Fruit fly (Drosophila melanogaster) whole organism, wandering third instar larva: ENCODE data around the gene CG17249.
A peak's percentile ranks its signal among the peaks of the same experiment; 100 is the strongest.

Experiments used
- Abd-B ChIP-seq: fragments of >200 bp; optimal IDR thresholded peaks from 2 replicates; lab custom pipeline; 2017; ENCODE audit warnings: missing biosample characterization, missing genetic modification characterization
- CG32264 ChIP-seq: fragments of 200-800 bp; sonication (Bioruptor generic); optimal IDR thresholded peaks from 2 replicates; lab custom pipeline; 2016; ENCODE audit warnings: missing biosample characterization, missing genetic modification characterization
- CG9705 ChIP-seq: fragments of 200-800 bp; sonication (Bioruptor generic); optimal IDR thresholded peaks from 2 replicates; lab custom pipeline; 2018; ENCODE audit warnings: missing biosample characterization, mild to moderate bottlenecking, missing genetic modification characterization
- CrebA ChIP-seq: fragments of 200-800 bp; sonication (Bioruptor generic); optimal IDR thresholded peaks from 2 replicates; lab custom pipeline; 2016; ENCODE audit warnings: missing biosample characterization, mild to moderate bottlenecking, missing genetic modification characterization, borderline replicate concordance
- Dfd ChIP-seq: fragments of >200 bp; optimal IDR thresholded peaks from 2 replicates; lab custom pipeline; 2017; ENCODE audit warnings: missing biosample characterization, missing genetic modification characterization
- Dif ChIP-seq: fragments of 200-275, 200-300 bp; sonication (Bioruptor generic); optimal IDR thresholded peaks from 2 replicates; lab custom pipeline; 2018; ENCODE audit warnings: missing biosample characterization, missing genetic modification characterization; ENCODE audit not compliant: partially characterized antibody
- GATAd ChIP-seq: sonication (Bioruptor generic); optimal IDR thresholded peaks from 2 replicates; lab custom pipeline; 2016; ENCODE audit warnings: missing biosample characterization, missing genetic modification characterization
- HLH106 ChIP-seq: fragments of 200-800 bp; optimal IDR thresholded peaks from 3 replicates; lab custom pipeline; 2019; ENCODE audit warnings: missing biosample characterization, mild to moderate bottlenecking, missing genetic modification characterization, moderate library complexity
- Hnf4 ChIP-seq: fragments of 200-800 bp; sonication (Bioruptor generic); optimal IDR thresholded peaks from 2 replicates; lab custom pipeline; 2016; ENCODE audit warnings: missing biosample characterization, mild to moderate bottlenecking, missing genetic modification characterization
- Hr78 ChIP-seq: fragments of >200 bp; optimal IDR thresholded peaks from 2 replicates; lab custom pipeline; 2017; ENCODE audit warnings: missing biosample characterization, missing genetic modification characterization
- Hr83 ChIP-seq: fragments of 200-300 bp; sonication (Bioruptor generic); optimal IDR thresholded peaks from 2 replicates; lab custom pipeline; 2016; ENCODE audit warnings: missing biosample characterization, mild to moderate bottlenecking, missing genetic modification characterization, moderate library complexity; ENCODE audit not compliant: poor library complexity, severe bottlenecking
- Jra ChIP-seq: sonication (Bioruptor generic); optimal IDR thresholded peaks from 2 replicates; lab custom pipeline; 2016; ENCODE audit warnings: missing biosample characterization, missing genetic modification characterization
- Mio ChIP-seq: sonication (Bioruptor generic); optimal IDR thresholded peaks from 2 replicates; lab custom pipeline; 2016; ENCODE audit warnings: missing biosample characterization, missing genetic modification characterization
- Myc ChIP-seq: fragments of >200 bp; optimal IDR thresholded peaks from 2 replicates; lab custom pipeline; 2017
- N ChIP-seq: fragments of >200 bp; optimal IDR thresholded peaks from 2 replicates; lab custom pipeline; 2018; ENCODE audit warnings: missing biosample characterization, missing external identifiers, missing genetic modification characterization
- OdsH ChIP-seq: fragments of 200-800 bp; sonication (Bioruptor generic); optimal IDR thresholded peaks from 2 replicates; lab custom pipeline; 2016; ENCODE audit warnings: missing biosample characterization, mild to moderate bottlenecking, missing genetic modification characterization
- Rel ChIP-seq, 2 experiments: fragments of 200-800 bp; sonication (Bioruptor generic) in 1 of 2; optimal IDR thresholded peaks; 2 replicates in 1 of 2; 3 replicates in 1 of 2; lab custom pipeline; 2016 to 2019; ENCODE audit warnings: mild to moderate bottlenecking in 2 of 2, missing biosample characterization in 2 of 2, missing genetic modification characterization in 2 of 2, moderate library complexity in 1 of 2
- Sp1 ChIP-seq: fragments of 200-800 bp; sonication (Bioruptor generic); optimal IDR thresholded peaks from 3 replicates; lab custom pipeline; 2019; ENCODE audit warnings: missing biosample characterization, mild to moderate bottlenecking, missing genetic modification characterization, moderate library complexity
- Vsx2 ChIP-seq: fragments of 200-300, 225-300 bp; sonication (Bioruptor generic); optimal IDR thresholded peaks from 2 replicates; lab custom pipeline; 2018; ENCODE audit warnings: missing biosample characterization, missing genetic modification characterization; ENCODE audit not compliant: partially characterized antibody
- br ChIP-seq: fragments of 200-800 bp; sonication (Bioruptor generic); optimal IDR thresholded peaks from 2 replicates; lab custom pipeline; 2016; ENCODE audit warnings: missing biosample characterization, missing genetic modification characterization
- brk ChIP-seq: fragments of 200-800 bp; sonication (Bioruptor generic); optimal IDR thresholded peaks from 2 replicates; lab custom pipeline; 2016; ENCODE audit warnings: missing biosample characterization, mild to moderate bottlenecking, missing genetic modification characterization
- dl ChIP-seq, 2 experiments: fragments of 175-275, 200-275 bp in 1 of 2; fragments of 200-275 bp in 1 of 2; sonication (Bioruptor generic); optimal IDR thresholded peaks; lab custom pipeline; 2018; ENCODE audit warnings: mild to moderate bottlenecking in 2 of 2, missing biosample characterization in 2 of 2, missing genetic modification characterization in 2 of 2, moderate library complexity in 2 of 2; ENCODE audit not compliant: partially characterized antibody in 2 of 2, insufficient read depth in 1 of 2
- dmrt93B ChIP-seq: fragments of 200-800 bp; sonication (Bioruptor generic); optimal IDR thresholded peaks from 2 replicates; lab custom pipeline; 2018; ENCODE audit warnings: missing biosample characterization, mild to moderate bottlenecking, missing genetic modification characterization
- dsf ChIP-seq: sonication (Bioruptor generic); optimal IDR thresholded peaks from 2 replicates; lab custom pipeline; 2016; ENCODE audit warnings: missing biosample characterization, missing genetic modification characterization, borderline replicate concordance
- ey ChIP-seq: fragments of 200-800 bp; sonication (Bioruptor generic); optimal IDR thresholded peaks from 2 replicates; lab custom pipeline; 2016; ENCODE audit warnings: missing biosample characterization, missing genetic modification characterization
- foxo ChIP-seq, 2 experiments: fragments of 200-800 bp; sonication (Bioruptor generic); optimal IDR thresholded peaks; 2 replicates in 1 of 2; 3 replicates in 1 of 2; lab custom pipeline; 2016 to 2017; ENCODE audit warnings: missing biosample characterization in 2 of 2, missing genetic modification characterization in 2 of 2
- fru ChIP-seq: fragments of 200-800 bp; sonication (Bioruptor generic); optimal IDR thresholded peaks from 3 replicates; lab custom pipeline; 2016; ENCODE audit warnings: missing biosample characterization, mild to moderate bottlenecking, missing genetic modification characterization
- h ChIP-seq: fragments of 200-800 bp; sonication (Bioruptor generic); optimal IDR thresholded peaks from 3 replicates; lab custom pipeline; 2016; ENCODE audit warnings: missing biosample characterization, mild to moderate bottlenecking, missing genetic modification characterization
- jim ChIP-seq: fragments of 175-275, 200-325 bp; sonication (Bioruptor generic); optimal IDR thresholded peaks from 2 replicates; lab custom pipeline; 2016; ENCODE audit warnings: missing biosample characterization, mild to moderate bottlenecking, missing genetic modification characterization
- pan ChIP-seq: fragments of >200 bp; optimal IDR thresholded peaks from 2 replicates; lab custom pipeline; 2017
- psq ChIP-seq: fragments of 200-800 bp; sonication (Bioruptor generic); optimal IDR thresholded peaks from 3 replicates; lab custom pipeline; 2017; ENCODE audit warnings: missing biosample characterization, mild to moderate bottlenecking, missing genetic modification characterization, moderate library complexity
- rgr ChIP-seq: fragments of 200-800 bp; sonication (Bioruptor generic); optimal IDR thresholded peaks from 3 replicates; lab custom pipeline; 2016; ENCODE audit warnings: missing biosample characterization, mild to moderate bottlenecking, missing genetic modification characterization
- sage ChIP-seq: fragments of 200-800 bp; sonication (Bioruptor generic); optimal IDR thresholded peaks from 2 replicates; lab custom pipeline; 2016; ENCODE audit warnings: missing biosample characterization, mild to moderate bottlenecking, missing genetic modification characterization
- sv ChIP-seq: fragments of 200-800 bp; sonication (Bioruptor generic); optimal IDR thresholded peaks from 3 replicates; lab custom pipeline; 2016; ENCODE audit warnings: missing biosample characterization, missing genetic modification characterization
- tai ChIP-seq: sonication (Bioruptor generic); optimal IDR thresholded peaks from 2 replicates; lab custom pipeline; 2016; ENCODE audit warnings: missing biosample characterization, missing genetic modification characterization
- usp ChIP-seq: fragments of >200 bp; optimal IDR thresholded peaks from 2 replicates; lab custom pipeline; 2017; ENCODE audit warnings: missing biosample characterization, missing genetic modification characterization

The CG17249 gene

DNA sequence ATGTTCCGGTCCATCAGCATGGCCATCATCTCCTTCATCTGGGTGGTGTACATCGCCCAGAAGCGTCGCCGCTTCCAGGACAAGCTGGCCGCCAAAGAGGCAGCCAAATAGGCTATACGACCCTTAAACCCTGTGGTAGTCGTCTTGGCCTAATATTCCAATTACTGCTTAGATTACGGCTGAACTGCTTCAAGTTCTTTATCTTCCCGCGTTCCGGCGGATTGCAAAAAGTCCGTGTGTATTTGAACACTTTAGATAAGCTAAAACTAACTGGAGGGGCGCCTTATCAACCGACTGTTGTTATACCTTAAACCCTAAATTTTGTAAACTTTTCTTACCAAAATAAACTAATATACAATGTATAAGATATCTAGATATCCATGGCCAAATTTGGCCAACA lies 6.5 kb upstream of the CG17249 start:
- TF ChIP-seq CrebA (GFP tag; lab: Kevin White, UChicago) (no peak), Vsx2 (GFP tag; lab: Kevin White, UChicago) (no peak), GATAd (no peak), Abd-B (GFP tag; lab: Kevin White, UChicago) (no peak), Sp1 (GFP tag; lab: Kevin White, UChicago) (no peak), dmrt93B (no peak), N (GFP tag; lab: Kevin White, UChicago) (no peak), usp (GFP tag; lab: Kevin White, UChicago) (no peak)

DNA sequence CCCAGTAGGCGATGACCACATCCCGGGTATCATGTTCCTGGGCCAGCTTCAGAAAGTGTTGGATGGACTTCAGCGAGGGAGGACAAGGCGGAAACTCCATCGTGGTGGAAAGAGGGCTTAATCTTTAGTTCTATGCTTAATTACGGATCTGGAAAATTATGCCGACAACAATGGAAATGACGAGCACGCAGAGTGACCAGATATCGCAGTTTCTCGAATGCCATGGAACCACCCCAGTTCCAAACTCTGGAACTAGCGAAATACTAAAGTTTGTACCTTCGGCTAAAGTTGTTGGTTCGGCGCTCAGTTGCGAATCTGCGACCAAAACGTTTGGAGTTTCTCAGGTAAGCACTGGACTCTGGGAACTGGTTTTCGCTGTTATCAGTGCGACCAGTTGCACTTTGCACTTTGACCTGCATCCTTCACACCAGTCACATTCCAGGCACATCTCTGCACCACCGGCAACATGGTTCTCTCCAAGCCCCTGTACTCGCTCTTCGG lies 5.5 kb upstream of the CG17249 start, which contains the start of the genes CG7970 and Vta1:
CG7970 (plus strand) TSS at position 51 of the 501 bp plus-strand sequence.
Vta1 (minus strand) TSS at position 201 of the 501 bp plus-strand sequence.
- TF ChIP-seq Hr83 (peak; percentile 35), CG9705 (GFP tag; lab: Kevin White, UChicago) (no peak)

DNA sequence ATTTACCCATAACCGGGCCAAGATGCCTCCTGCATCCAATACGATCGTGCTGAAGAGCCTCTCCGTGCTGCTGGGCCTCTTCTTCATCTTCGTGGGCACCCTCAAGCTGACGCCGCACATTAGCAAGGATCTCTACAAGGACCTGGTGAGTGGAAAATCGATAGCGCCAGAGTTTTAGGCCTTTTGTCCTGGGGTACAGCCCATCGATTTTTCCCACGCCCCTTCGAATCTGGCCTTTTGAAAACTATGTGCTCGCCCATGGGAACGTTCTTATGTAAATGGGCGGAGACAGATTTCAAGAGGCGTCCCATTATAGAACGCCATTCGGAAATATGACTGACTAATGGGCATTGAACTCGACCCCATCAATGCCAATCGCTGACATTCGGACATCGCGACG lies 2.1 kb upstream of the CG17249 start:
- TF ChIP-seq sage (GFP tag; lab: Kevin White, UChicago) (no peak), psq (GFP tag; lab: Kevin White, UChicago) (no peak), dl (GFP tag; optimal IDR thresholded peaks at IDR 0.05; lab: Kevin White, UChicago; ENCODE audit: insufficient read depth in 1 of 2, partially characterized antibody in 2 of 2) (no peak), HLH106 (no peak)
- TF ChIP-seq, all 38 proteins: peak for 0

DNA sequence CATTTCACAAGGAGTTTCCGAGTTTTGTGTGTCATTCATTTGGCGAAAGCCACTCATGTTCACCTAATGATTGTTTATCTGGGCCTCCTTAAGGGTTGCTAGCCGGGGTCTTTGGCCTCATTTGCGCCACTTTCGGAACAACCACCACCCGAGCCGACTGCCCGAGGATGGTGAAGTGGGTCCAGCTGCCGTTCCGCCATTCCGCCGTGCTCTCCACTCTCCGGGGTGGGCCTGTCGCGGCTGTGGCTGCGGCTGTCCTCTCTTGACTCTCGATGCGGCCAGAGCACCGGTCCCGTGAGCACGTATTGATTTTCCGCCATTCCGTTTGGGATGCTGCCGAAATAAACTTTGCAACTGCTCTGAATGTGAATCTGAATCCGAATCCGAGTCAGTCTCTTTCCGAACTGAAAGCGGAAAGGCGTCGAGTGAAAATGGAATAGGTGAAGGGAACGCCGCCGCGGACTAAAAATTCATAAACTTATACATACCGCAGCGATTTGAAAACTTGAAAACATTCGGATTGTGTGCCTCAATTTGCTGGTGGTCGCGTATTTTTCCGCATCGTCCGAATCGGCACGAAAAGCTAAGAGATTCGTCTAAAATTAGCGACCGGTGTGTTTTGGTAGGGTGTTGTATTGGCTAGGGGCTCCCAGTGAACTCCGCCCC lies 1.6 kb upstream of the CG17249 start, which contains the start of gene CG13920:
CG13920 (plus strand) TSS at position 255 of the 666 bp plus-strand sequence.
- TF ChIP-seq brk (GFP tag; lab: Kevin White, UChicago) (no peak), Dif (peak; percentile 10)

DNA sequence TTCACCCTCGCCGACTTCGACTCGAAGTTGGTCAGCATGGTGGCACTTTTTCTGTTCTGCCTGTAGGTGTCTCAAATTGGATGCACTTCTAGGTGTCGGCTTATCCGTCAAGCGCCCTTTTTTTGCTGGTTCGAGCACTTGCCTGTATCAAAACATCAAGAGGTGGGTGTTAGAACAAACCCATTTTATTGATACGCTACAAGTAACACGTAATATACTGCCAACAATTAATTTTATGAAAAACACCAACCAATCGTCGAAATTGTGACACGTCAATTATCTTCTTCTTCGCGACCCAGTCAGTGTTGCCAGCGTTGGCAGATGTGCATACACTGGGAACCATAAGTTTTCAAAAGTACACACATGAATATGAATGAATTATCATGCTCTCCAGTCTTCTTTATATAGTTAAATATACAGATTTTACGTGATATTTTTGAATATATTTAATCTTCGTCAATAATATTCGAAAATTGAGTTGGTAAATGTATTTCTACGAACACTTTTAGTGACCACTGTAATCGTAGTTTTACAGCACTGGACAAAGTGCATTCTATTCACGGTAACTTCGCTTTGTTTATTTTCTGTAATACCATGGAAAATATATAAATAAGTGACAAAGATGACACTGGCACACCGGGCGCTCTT lies 2.2 kb downstream of the CG17249 start, which contains the start of the genes alphaCOP and CG13919:
alphaCOP (minus strand) TSS at position 280 of the 648 bp plus-strand sequence.
CG13919 (plus strand) TSS at position 548 of the 648 bp plus-strand sequence.
- TF ChIP-seq dl (GFP tag; optimal IDR thresholded peaks at IDR 0.05; lab: Kevin White, UChicago; ENCODE audit: insufficient read depth in 1 of 2, partially characterized antibody in 2 of 2) (no peak), Myc (lab: Kevin White, UChicago) (peak; percentile 32), Abd-B (GFP tag; lab: Kevin White, UChicago) (no peak), Dif (no peak), br (GFP tag; lab: Kevin White, UChicago) (peak; percentile 96), foxo (GFP tag; optimal IDR thresholded peaks at IDR 0.05; lab: Kevin White, UChicago) (peak; percentile 80 to 98), N (GFP tag; lab: Kevin White, UChicago) (no peak), rgr (GFP tag; lab: Kevin White, UChicago) (peak; percentile 98), Sp1 (GFP tag; lab: Kevin White, UChicago) (peak; percentile 97), dmrt93B (peak; percentile 89), Mio (GFP tag; lab: Kevin White, UChicago) (peak; percentile 60), Vsx2 (GFP tag; lab: Kevin White, UChicago) (no peak), sv (GFP tag; lab: Kevin White, UChicago) (peak; percentile 97), HLH106 (peak; percentile 98), Hnf4 (no peak), ey (GFP tag; lab: Kevin White, UChicago) (peak; percentile 95), usp (GFP tag; lab: Kevin White, UChicago) (no peak), pan (lab: Kevin White, UChicago) (no peak), CG32264 (peak; percentile 91), Dfd (GFP tag; lab: Kevin White, UChicago) (no peak), dsf (peak; percentile 94), sage (GFP tag; lab: Kevin White, UChicago) (no peak), Hr83 (peak; percentile 83), CrebA (GFP tag; lab: Kevin White, UChicago) (no peak), GATAd (peak; percentile 78), psq (GFP tag; lab: Kevin White, UChicago) (peak; percentile 95), jim (GFP tag; lab: Kevin White, UChicago) (no peak), OdsH (GFP tag; lab: Kevin White, UChicago) (peak; percentile 97), tai (GFP tag; lab: Kevin White, UChicago) (no peak), Rel (GFP tag; optimal IDR thresholded peaks at IDR 0.05; lab: Kevin White, UChicago) (peak; percentile 88), Rel (tag; optimal IDR thresholded peaks at IDR 0.05; lab: Kevin White, UChicago) (peak; percentile 83), fru (GFP tag; lab: Kevin White, UChicago) (peak; percentile 95), brk (GFP tag; lab: Kevin White, UChicago) (no peak), Jra (GFP tag; lab: Kevin White, UChicago) (peak; percentile 96), Hr78 (GFP tag; lab: Kevin White, UChicago) (no peak), CG9705 (GFP tag; lab: Kevin White, UChicago) (peak; percentile 86), h (GFP tag; lab: Kevin White, UChicago) (peak; percentile 99)
